Fruit fly (Drosophila melanogaster): ENCODE measurements around the gene CG31249.

The CG31249 gene

dm6 chr3R:17716858-17717596 lies 30.2 kb upstream of the CG31249 start (continued):
- peak; percentile 13 for TF ChIP-seq spab (GFP tag; optimal IDR thresholded peaks at IDR 0.05)
- peak; percentile 45 for TF ChIP-seq dsx (GFP tag; optimal IDR thresholded peaks at IDR 0.05; ENCODE audit: poor library complexity, severe bottlenecking)
- peak; percentile 24 for TF ChIP-seq net (GFP tag; optimal IDR thresholded peaks at IDR 0.05)
- TF ChIP-seq esn (GFP tag; optimal IDR thresholded peaks at IDR 0.05), result peak; percentile 22
- peak; percentile 76 for TF ChIP-seq Sox14 (GFP tag; optimal IDR thresholded peaks at IDR 0.05)
- TF ChIP-seq CG6854 (GFP tag; optimal IDR thresholded peaks at IDR 0.05), result peak; percentile 59
- peak; percentile 8 for TF ChIP-seq CG6276 (GFP tag; optimal IDR thresholded peaks at IDR 0.05)
- peak; percentile 35 for TF ChIP-seq Eip75B (GFP tag; optimal IDR thresholded peaks at IDR 0.05)
- TF ChIP-seq CG9139 (GFP tag; optimal IDR thresholded peaks at IDR 0.05), result peak; percentile 50
- peak; percentile 43 for TF ChIP-seq CG32006 (GFP tag; optimal IDR thresholded peaks at IDR 0.05)
- no peak for TF ChIP-seq CG11294 (GFP tag; IDR thresholded peaks at IDR 0.05)
- peak; percentile 85 for TF ChIP-seq svp (GFP tag)
- TF ChIP-seq CG8119 (GFP tag; IDR thresholded peaks at IDR 0.05), result no peak
- no peak for TF ChIP-seq CG10669 (GFP tag; optimal IDR thresholded peaks at IDR 0.05)
- no peak for TF ChIP-seq fd59A (GFP tag; optimal IDR thresholded peaks at IDR 0.05)

DNA sequence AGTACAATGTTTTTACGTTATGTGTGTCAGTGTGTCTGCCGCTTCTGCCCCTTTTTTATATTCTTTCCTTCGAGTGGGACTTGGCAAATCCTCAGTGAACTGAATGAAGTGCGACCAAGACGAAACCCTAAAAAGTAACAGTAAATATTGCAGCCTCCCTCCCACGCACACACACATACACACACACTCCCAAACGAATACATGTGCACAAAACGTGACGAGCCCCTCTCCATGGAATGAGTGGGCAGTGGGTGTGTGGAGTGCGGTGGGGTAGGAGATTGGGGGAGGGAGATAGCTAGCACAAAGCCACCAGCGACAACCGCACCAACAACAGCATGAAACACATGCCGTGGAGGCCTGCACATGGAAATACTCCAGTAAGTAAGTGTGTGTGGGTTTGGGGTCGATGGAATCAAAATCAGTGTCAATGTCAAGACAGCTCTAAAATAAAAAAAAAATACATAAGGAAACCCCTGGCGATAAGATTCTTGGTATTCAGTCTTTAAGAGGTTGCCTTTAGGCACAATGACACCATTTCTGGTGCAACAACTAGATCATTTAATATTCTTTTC lies 28.0 kb upstream of the CG31249 start:
- no peak for TF ChIP-seq esn (GFP tag; optimal IDR thresholded peaks at IDR 0.05)
- peak; percentile 40 for TF ChIP-seq Eip75B (GFP tag; optimal IDR thresholded peaks at IDR 0.05)
- peak in 1 of 2 experiments; percentile 32 for TF ChIP-seq ss (GFP tag; optimal IDR thresholded peaks at IDR 0.05)
- TF ChIP-seq Hr38 (GFP tag; optimal IDR thresholded peaks at IDR 0.05), result no peak
- 0 out of 3 replicates have a peak, but pooled peaks have one; percentile 33 for TF ChIP-seq CG6163 (GFP tag; IDR thresholded peaks at IDR 0.05)
- peak; percentile 16 for TF ChIP-seq dsx (GFP tag; optimal IDR thresholded peaks at IDR 0.05; ENCODE audit: poor library complexity, severe bottlenecking)
- TF ChIP-seq CG11294 (GFP tag; IDR thresholded peaks at IDR 0.05), result no peak
- no peak for TF ChIP-seq Sox15 (GFP tag; optimal IDR thresholded peaks at IDR 0.05)
- no peak for TF ChIP-seq CG34406 (GFP tag; optimal IDR thresholded peaks at IDR 0.05)
- TF ChIP-seq Sox14 (GFP tag; optimal IDR thresholded peaks at IDR 0.05), result peak; percentile 43
- TF ChIP-seq svp (GFP tag), result peak; percentile 90
- TF ChIP-seq salr (GFP tag; optimal IDR thresholded peaks at IDR 0.05), result peak in 1 of 2 experiments; percentile 12
- TF ChIP-seq eg (GFP tag; IDR thresholded peaks at IDR 0.05), result no peak
- peak; percentile 25 for TF ChIP-seq vri (GFP tag; optimal IDR thresholded peaks at IDR 0.05)
- TF ChIP-seq Sox102F (GFP tag; optimal IDR thresholded peaks at IDR 0.05), result no peak
- peak; percentile 0 for TF ChIP-seq CG9139 (GFP tag; optimal IDR thresholded peaks at IDR 0.05)
- no peak for TF ChIP-seq CG11762 (GFP tag; optimal IDR thresholded peaks at IDR 0.05; ENCODE audit: insufficient read depth)
- no peak for TF ChIP-seq Smox (GFP tag; optimal IDR thresholded peaks at IDR 0.05)
- TF ChIP-seq CG15336 (GFP tag; IDR thresholded peaks at IDR 0.05), result no peak

DNA sequence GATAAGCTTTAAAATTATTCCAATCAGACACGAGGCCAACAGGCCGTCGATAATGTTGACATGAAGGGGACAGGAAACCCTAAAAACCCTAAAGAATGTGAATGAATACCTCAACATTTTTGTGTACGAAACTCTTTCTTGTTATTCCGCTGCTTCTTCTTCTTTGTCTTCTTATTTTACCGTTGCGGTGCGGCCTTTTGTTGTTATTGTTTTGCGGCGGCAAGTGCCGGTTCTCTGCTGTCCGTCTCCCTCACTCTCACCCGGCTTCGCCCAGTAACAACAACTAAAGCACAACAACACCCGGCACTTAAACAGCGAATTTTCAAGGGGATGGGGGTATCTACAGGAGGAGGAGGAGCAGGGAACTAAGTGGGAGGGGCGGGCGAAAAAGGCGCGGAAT lies 27.5 kb upstream of the CG31249 start:
- TF ChIP-seq vri (GFP tag; optimal IDR thresholded peaks at IDR 0.05) (no peak), CG6854 (GFP tag; optimal IDR thresholded peaks at IDR 0.05) (peak; percentile 8), esn (GFP tag; optimal IDR thresholded peaks at IDR 0.05) (no peak), dsx (GFP tag; optimal IDR thresholded peaks at IDR 0.05; ENCODE audit: poor library complexity, severe bottlenecking) (peak; percentile 35), svp (GFP tag) (peak; percentile 71), CG6792 (GFP tag; optimal IDR thresholded peaks at IDR 0.05) (no peak), CG1621 (tag; optimal IDR thresholded peaks at IDR 0.05) (peak; percentile 1)

- TF ChIP-seq CG6163 (GFP tag; IDR thresholded peaks at IDR 0.05) (0 out of 3 replicates have a peak, but pooled peaks have one; percentile 12), Eip93F (GFP tag; optimal IDR thresholded peaks at IDR 0.05) (no peak), CG6854 (GFP tag; optimal IDR thresholded peaks at IDR 0.05) (no peak), Ets21C (GFP tag; optimal IDR thresholded peaks at IDR 0.05) (no peak), CG8632 (GFP tag; optimal IDR thresholded peaks at IDR 0.05) (no peak), CG10669 (GFP tag; optimal IDR thresholded peaks at IDR 0.05) (no peak), Ets96B (tag; optimal IDR thresholded peaks at IDR 0.05) (no peak), acj6 (GFP tag; optimal IDR thresholded peaks at IDR 0.05) (no peak), salr (GFP tag; optimal IDR thresholded peaks at IDR 0.05) (no peak), CG15336 (GFP tag; IDR thresholded peaks at IDR 0.05) (no peak), CG11902 (GFP tag; optimal IDR thresholded peaks at IDR 0.05) (no peak), CG3919 (GFP tag; optimal IDR thresholded peaks at IDR 0.05) (no peak), CG6792 (GFP tag; optimal IDR thresholded peaks at IDR 0.05) (no peak), Hr38 (GFP tag; optimal IDR thresholded peaks at IDR 0.05) (no peak), spab (GFP tag; optimal IDR thresholded peaks at IDR 0.05) (no peak), CG7368 (GFP tag; optimal IDR thresholded peaks at IDR 0.05) (no peak), CG4318 (GFP tag; optimal IDR thresholded peaks at IDR 0.05) (no peak), Lpt (GFP tag; optimal IDR thresholded peaks at IDR 0.05) (no peak), Hr39 (GFP tag; optimal IDR thresholded peaks at IDR 0.05) (no peak)
These were observed 26.0 kb upstream of the CG31249 start for dm6 chr3R:17712623-17713521.
